Worm (Caenorhabditis elegans): ENCODE data around the gene cwp-3.

cwp-3 gene

ce11 chrV:4810653-4811052 is 32.0 kb upstream of the cwp-3 start:
- TF ChIP-seq lin-15B (tag; optimal IDR thresholded peaks at IDR 0.05) = peak; percentile 82
- TF ChIP-seq ceh-16 (tag; optimal IDR thresholded peaks at IDR 0.05) = no peak
- no peak for TF ChIP-seq nhr-76 (tag; optimal IDR thresholded peaks at IDR 0.05)
- no peak for TF ChIP-seq nhr-11 (tag; optimal IDR thresholded peaks at IDR 0.05)
- no peak for TF ChIP-seq nhr-77 (tag; optimal IDR thresholded peaks at IDR 0.05)
- peak; percentile 70 for TF ChIP-seq hmg-11 (tag; optimal IDR thresholded peaks at IDR 0.05)
- no peak for TF ChIP-seq nhr-43 (tag; optimal IDR thresholded peaks at IDR 0.05; ENCODE audit: poor library complexity, severe bottlenecking)
- TF ChIP-seq unc-62 (GFP tag; optimal IDR thresholded peaks at IDR 0.05) = no peak
- no peak for TF ChIP-seq zag-1 (tag; optimal IDR thresholded peaks at IDR 0.05)
- TF ChIP-seq nhr-28 (tag; optimal IDR thresholded peaks at IDR 0.05) = no peak
- no peak for TF ChIP-seq nhr-12 (tag; optimal IDR thresholded peaks at IDR 0.05)
- TF ChIP-seq R02D3.7 (tag; optimal IDR thresholded peaks at IDR 0.05) = no peak
- TF ChIP-seq fkh-10 (GFP tag; optimal IDR thresholded peaks at IDR 0.05) = no peak
- no peak for TF ChIP-seq lsy-12 (tag; optimal IDR thresholded peaks at IDR 0.05)
- peak; percentile 63 for TF ChIP-seq nfya-1 (tag; optimal IDR thresholded peaks at IDR 0.05; ENCODE audit: insufficient read depth)
- no peak for TF ChIP-seq tbx-2 (tag; optimal IDR thresholded peaks at IDR 0.05)
- TF ChIP-seq jun-1 (tag; optimal IDR thresholded peaks at IDR 0.05) = no peak
- no peak for TF ChIP-seq mdl-1 (tag; optimal IDR thresholded peaks at IDR 0.05)
- no peak for TF ChIP-seq nhr-25 (tag; optimal IDR thresholded peaks at IDR 0.05)
- peak; percentile 56 for TF ChIP-seq lin-39 (tag; optimal IDR thresholded peaks at IDR 0.05)
- no peak for TF ChIP-seq elt-1 (tag; optimal IDR thresholded peaks at IDR 0.05)
- no peak for TF ChIP-seq pqm-1 (tag; optimal IDR thresholded peaks at IDR 0.05)
- no peak for TF ChIP-seq ama-1 (optimal IDR thresholded peaks at IDR 0.05)
- no peak for TF ChIP-seq daf-12 (tag; optimal IDR thresholded peaks at IDR 0.05)
- TF ChIP-seq aly-2 (tag; optimal IDR thresholded peaks at IDR 0.05) = no peak
- no peak for TF ChIP-seq sea-2 (GFP tag; optimal IDR thresholded peaks at IDR 0.05)
- no peak for TF ChIP-seq skn-1 (tag; optimal IDR thresholded peaks at IDR 0.05)
- TF ChIP-seq unc-39 (tag; optimal IDR thresholded peaks at IDR 0.05) = no peak
- no peak for TF ChIP-seq eor-1 (tag; optimal IDR thresholded peaks at IDR 0.05)
- no peak for TF ChIP-seq ceh-9 (tag; optimal IDR thresholded peaks at IDR 0.05)
- TF ChIP-seq nhr-237 (tag; optimal IDR thresholded peaks at IDR 0.05) = no peak
- TF ChIP-seq ztf-11 (tag; optimal IDR thresholded peaks at IDR 0.05) = no peak
- TF ChIP-seq egl-27 (tag; optimal IDR thresholded peaks at IDR 0.05) = no peak
- TF ChIP-seq fos-1 (tag; optimal IDR thresholded peaks at IDR 0.05) = no peak
- no peak for TF ChIP-seq ceh-28 (tag; optimal IDR thresholded peaks at IDR 0.05)
- no peak for TF ChIP-seq nhr-23 (tag; optimal IDR thresholded peaks at IDR 0.05)
- peak; percentile 9 for TF ChIP-seq pha-4 (tag; optimal IDR thresholded peaks at IDR 0.05)
- no peak for TF ChIP-seq nhr-67 (tag; optimal IDR thresholded peaks at IDR 0.05)
- no peak for TF ChIP-seq fkh-2 (tag; optimal IDR thresholded peaks at IDR 0.05)
- TF ChIP-seq ceh-82 (tag; optimal IDR thresholded peaks at IDR 0.05) = no peak
- TF ChIP-seq mml-1 (tag; optimal IDR thresholded peaks at IDR 0.05) = no peak
- no peak for TF ChIP-seq ztf-4 (tag; optimal IDR thresholded peaks at IDR 0.05)
- TF ChIP-seq ZK546.5 (tag; optimal IDR thresholded peaks at IDR 0.05) = no peak
- no peak for TF ChIP-seq elt-2 (tag; optimal IDR thresholded peaks at IDR 0.05)
- no peak for TF ChIP-seq elt-3 (tag; optimal IDR thresholded peaks at IDR 0.05)
- TF ChIP-seq egl-5 (tag; optimal IDR thresholded peaks at IDR 0.05) = no peak
- peak; percentile 48 for TF ChIP-seq snpc-4 (tag; optimal IDR thresholded peaks at IDR 0.05)

ce11 chrV:4813825-4814224 is 28.8 kb upstream of the cwp-3 start:
- TF ChIP-seq nfya-1 (tag; optimal IDR thresholded peaks at IDR 0.05; ENCODE audit: insufficient read depth) = peak; percentile 65
- no peak for TF ChIP-seq nhr-77 (tag; optimal IDR thresholded peaks at IDR 0.05)

All from whole organism, L3 larva.